Worm (Caenorhabditis elegans) whole organism, L4 larva: Measurements from ENCODE around the gene ZK185.1.

Experiments used
- nhr-76 ChIP-seq: fragments of 150-350 bp; optimal IDR thresholded peaks from 2 replicates; lab custom pipeline; 2014; ENCODE audit warnings: missing biosample characterization, missing genetic modification characterization
- ztf-7 ChIP-seq: fragments of 150-350 bp; optimal IDR thresholded peaks from 2 replicates; lab custom pipeline; 2014; ENCODE audit warnings: missing biosample characterization, missing genetic modification characterization

DNA sequence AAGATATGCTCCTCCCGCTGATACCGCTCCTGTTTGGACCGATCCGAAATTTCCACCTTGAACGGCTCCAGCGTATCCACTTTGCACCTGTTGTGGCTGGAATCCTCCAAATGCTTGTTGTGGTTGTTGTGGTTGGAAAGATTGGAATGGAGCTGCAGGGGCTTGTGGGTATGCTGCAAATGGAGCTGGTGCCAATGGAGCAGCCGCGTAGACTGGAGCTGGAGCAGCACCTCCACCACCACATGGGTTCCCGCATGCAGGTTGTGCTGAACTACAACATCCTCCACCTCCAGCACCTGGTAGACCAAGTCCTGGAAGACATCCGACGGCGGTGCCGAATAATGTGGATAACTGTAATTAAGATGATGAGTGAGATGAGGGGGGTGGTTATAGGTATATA lies 24.9 kb upstream of the ZK185.1 start:
- TF ChIP-seq ztf-7 (tag; lab: Kevin White, UChicago), result no peak
- no peak for TF ChIP-seq nhr-76 (tag; lab: Kevin White, UChicago)
